Fruit fly (Drosophila melanogaster): ENCODE measurements around the gene CG13102.
A peak's percentile ranks its signal among the peaks of the same experiment; 100 is the strongest.

The CG13102 gene

dm6 chr2L:8997285-8997684, 14.7 kb upstream of the CG13102 start, which contains the start of the genes alien and CG18661 (continued):
- TF ChIP-seq CG14710 (tag; optimal IDR thresholded peaks at IDR 0.05): peak; percentile 79
- TF ChIP-seq CG34224 (GFP tag; IDR thresholded peaks at IDR 0.05; ENCODE audit: partially characterized antibody): no peak
- TF ChIP-seq Doc3 (GFP tag; IDR thresholded peaks at IDR 0.05; ENCODE audit: partially characterized antibody): no peak
- TF ChIP-seq Hr3 (GFP tag; optimal IDR thresholded peaks at IDR 0.05): peak; percentile 64
- peak; percentile 80 for TF ChIP-seq CG12942 (GFP tag; optimal IDR thresholded peaks at IDR 0.05)
- peak; percentile 91 for TF ChIP-seq CG7928 (GFP tag; optimal IDR thresholded peaks at IDR 0.05)
- peak; percentile 27 for TF ChIP-seq CG33557 (GFP tag; optimal IDR thresholded peaks at IDR 0.05)
- TF ChIP-seq ac (GFP tag; optimal IDR thresholded peaks at IDR 0.05): no peak
- peak; percentile 66 for TF ChIP-seq schlank (tag; optimal IDR thresholded peaks at IDR 0.05)
- peak; percentile 98 for TF ChIP-seq Aef1 (GFP tag; IDR thresholded peaks at IDR 0.05)
- peak; percentile 45 for TF ChIP-seq Nf-YC (tag; optimal IDR thresholded peaks at IDR 0.05)
- no peak for TF ChIP-seq CG6683 (GFP tag; optimal IDR thresholded peaks at IDR 0.05)
- no peak for TF ChIP-seq CG5180 (GFP tag; optimal IDR thresholded peaks at IDR 0.05)
- peak; percentile 96 for TF ChIP-seq Rfx (GFP tag; IDR thresholded peaks at IDR 0.05)
- TF ChIP-seq fd64A (GFP tag; optimal IDR thresholded peaks at IDR 0.05): no peak
- TF ChIP-seq CG15696 (tag; optimal IDR thresholded peaks at IDR 0.05): peak; percentile 77
- TF ChIP-seq BtbVII (GFP tag; optimal IDR thresholded peaks at IDR 0.05): no peak
- TF ChIP-seq CG11398 (GFP tag; optimal IDR thresholded peaks at IDR 0.05): peak; percentile 24
- TF ChIP-seq MESR4 (GFP tag; optimal IDR thresholded peaks at IDR 0.05): peak; percentile 21
- TF ChIP-seq ems (GFP tag; optimal IDR thresholded peaks at IDR 0.05): peak; percentile 91
- peak; percentile 48 for TF ChIP-seq fd102C (GFP tag; optimal IDR thresholded peaks at IDR 0.05)
- peak; percentile 10 for TF ChIP-seq CG4328 (GFP tag; optimal IDR thresholded peaks at IDR 0.05)
- peak; percentile 94 for TF ChIP-seq zfh2 (GFP tag; optimal IDR thresholded peaks at IDR 0.05)
- TF ChIP-seq luna (GFP tag; optimal IDR thresholded peaks at IDR 0.05): peak; percentile 94
- TF ChIP-seq CG8924 (tag; optimal IDR thresholded peaks at IDR 0.05): peak; percentile 42
- peak; percentile 60 for TF ChIP-seq gsb-n (tag; optimal IDR thresholded peaks at IDR 0.05)
- TF ChIP-seq CG4707 (GFP tag; optimal IDR thresholded peaks at IDR 0.05): no peak
- peak; percentile 90 for TF ChIP-seq CoRest (tag; optimal IDR thresholded peaks at IDR 0.05)
- peak; percentile 76 for TF ChIP-seq CG1602 (GFP tag; optimal IDR thresholded peaks at IDR 0.05)
- TF ChIP-seq Asciz (GFP tag; optimal IDR thresholded peaks at IDR 0.05): no peak
- peak; percentile 49 for TF ChIP-seq emc (GFP tag; optimal IDR thresholded peaks at IDR 0.05)
- TF ChIP-seq CG6791 (GFP tag; IDR thresholded peaks at IDR 0.05; ENCODE audit: partially characterized antibody): no peak
- peak; percentile 78 for TF ChIP-seq HmgZ (tag; optimal IDR thresholded peaks at IDR 0.05)
- TF ChIP-seq trh (GFP tag; optimal IDR thresholded peaks at IDR 0.05): peak; percentile 91
- peak; percentile 79 for TF ChIP-seq CG8944 (GFP tag; optimal IDR thresholded peaks at IDR 0.05)
- TF ChIP-seq ab (GFP tag; optimal IDR thresholded peaks at IDR 0.05): peak; percentile 43
- peak; percentile 84 for TF ChIP-seq Hmx (GFP tag; optimal IDR thresholded peaks at IDR 0.05)
- no peak for TF ChIP-seq odd (GFP tag; optimal IDR thresholded peaks at IDR 0.05)
- TF ChIP-seq CG16815 (GFP tag; optimal IDR thresholded peaks at IDR 0.05): peak; percentile 90
- TF ChIP-seq CG2712 (tag; optimal IDR thresholded peaks at IDR 0.05): peak; percentile 70
- no peak for TF ChIP-seq Tbp (GFP tag; optimal IDR thresholded peaks at IDR 0.05)
- peak; percentile 52 for TF ChIP-seq YL-1 (GFP tag; optimal IDR thresholded peaks at IDR 0.05)
- TF ChIP-seq CG14050 (GFP tag; IDR thresholded peaks at IDR 0.05): peak; percentile 91
- no peak for TF ChIP-seq CG2202 (tag; optimal IDR thresholded peaks at IDR 0.05)
- peak; percentile 46 for TF ChIP-seq NK7.1 (GFP tag; optimal IDR thresholded peaks at IDR 0.05)
- peak; percentile 88 for TF ChIP-seq dm (GFP tag; optimal IDR thresholded peaks at IDR 0.05)
- peak; percentile 62 for TF ChIP-seq wor (GFP tag; IDR thresholded peaks at IDR 0.05)
- TF ChIP-seq CG4360 (GFP tag; IDR thresholded peaks at IDR 0.05): no peak
- peak; percentile 72; the same call in 1 of the 3 replicates for TF ChIP-seq CG11093 (GFP tag; IDR thresholded peaks at IDR 0.05)
- peak; percentile 54 for TF ChIP-seq CG7987 (GFP tag; optimal IDR thresholded peaks at IDR 0.05)
- peak; percentile 57 for TF ChIP-seq CG17359 (tag; optimal IDR thresholded peaks at IDR 0.05)
